Worm (Caenorhabditis elegans) whole organism, L1 larva: ENCODE results near the gene fli-1.

ENCODE experiments used
- aly-2 ChIP-seq: fragments of 150-350 bp; optimal IDR thresholded peaks from 2 replicates; lab custom pipeline; 2014; ENCODE audit warnings: missing biosample characterization, missing genetic modification characterization
- dpl-1 ChIP-seq, 3 experiments: fragments of 150-350 bp in 2 of 3; sonication (generic microtip) in 1 of 3; optimal IDR thresholded peaks; 2 replicates each; lab custom pipeline; 2014 to 2017; ENCODE audit warnings: missing biosample characterization in 3 of 3, missing genetic modification characterization in 3 of 3, missing genetic modification reagents in 3 of 3
- elt-2 ChIP-seq: sonication (generic microtip); optimal IDR thresholded peaks from 2 replicates; lab custom pipeline; 2016; ENCODE audit warnings: missing genetic modification characterization, mild to moderate bottlenecking, inconsistent platforms, missing compliant biosample characterization, missing genetic modification reagents
- elt-3 ChIP-seq, 6 experiments: fragments of 150-350 bp in 1 of 6; sonication (generic microtip); optimal IDR thresholded peaks; 2 replicates each; lab custom pipeline; 2017 to 2018; ENCODE audit warnings: missing biosample characterization in 6 of 6, missing genetic modification characterization in 6 of 6, inconsistent platforms in 1 of 6
- fkh-10 ChIP-seq: sonication (generic microtip); optimal IDR thresholded peaks from 2 replicates; lab custom pipeline; 2017; ENCODE audit warnings: missing biosample characterization, missing genetic modification reagents, missing genetic modification characterization
- fkh-4 ChIP-seq: sonication (generic microtip); optimal IDR thresholded peaks from 2 replicates; lab custom pipeline; 2016; ENCODE audit warnings: missing compliant biosample characterization, missing genetic modification characterization, borderline replicate concordance
- jun-1 ChIP-seq: fragments of 150-350 bp; optimal IDR thresholded peaks from 2 replicates; lab custom pipeline; 2014; ENCODE audit warnings: missing biosample characterization, missing genetic modification reagents, missing genetic modification characterization
- lin-14 ChIP-seq: fragments of 200-800 bp; sonication (Bioruptor generic); optimal IDR thresholded peaks from 2 replicates; lab custom pipeline; 2018; ENCODE audit warnings: mild to moderate bottlenecking, missing genetic modification characterization, moderate library complexity, missing compliant biosample characterization
- nhr-28 ChIP-seq: fragments of 150-350 bp; optimal IDR thresholded peaks from 2 replicates; lab custom pipeline; 2014; ENCODE audit warnings: missing biosample characterization, missing genetic modification characterization
- nhr-77 ChIP-seq: fragments of 150-350 bp; optimal IDR thresholded peaks from 2 replicates; lab custom pipeline; 2014; ENCODE audit warnings: missing biosample characterization, missing genetic modification characterization
- pag-3 ChIP-seq: sonication (generic microtip); optimal IDR thresholded peaks from 2 replicates; lab custom pipeline; 2017; ENCODE audit warnings: missing genetic modification characterization, mild to moderate bottlenecking, missing compliant biosample characterization, antibody characterized with exemption, borderline replicate concordance; ENCODE audit not compliant: insufficient read depth
- unc-130 ChIP-seq: fragments of 150-350 bp; optimal IDR thresholded peaks from 2 replicates; lab custom pipeline; 2017; ENCODE audit warnings: missing biosample characterization, missing genetic modification characterization, inconsistent platforms

DNA sequence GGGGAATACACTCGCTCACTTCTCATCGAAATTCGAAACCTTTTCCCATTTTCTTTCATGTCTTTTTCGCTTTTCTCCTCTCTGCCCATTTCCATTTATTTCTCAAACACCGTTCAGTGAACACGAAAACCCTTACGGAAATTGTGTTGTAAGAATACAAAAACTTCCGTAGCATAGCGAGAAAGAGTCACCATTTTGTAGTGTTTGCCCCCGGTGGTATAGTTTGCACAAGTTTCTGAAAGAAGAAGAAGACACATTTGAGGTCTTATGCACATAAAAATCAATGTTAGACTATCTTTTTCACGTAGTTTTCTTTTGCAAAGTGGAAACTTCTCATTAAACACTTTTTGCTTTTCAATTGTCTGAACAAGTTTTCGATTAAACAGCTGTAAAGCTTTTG is 35.6 kb upstream of the fli-1 start:
- no peak for TF ChIP-seq elt-3 (tag; optimal IDR thresholded peaks at IDR 0.05; lab: Kevin White, UChicago)
- TF ChIP-seq fkh-4 (tag; lab: Kevin White, UChicago): no peak
- no peak for TF ChIP-seq dpl-1 (GFP tag; optimal IDR thresholded peaks at IDR 0.05; lab: Kevin White, UChicago)
- TF ChIP-seq jun-1 (tag; lab: Kevin White, UChicago): no peak
- TF ChIP-seq nhr-77 (tag; lab: Kevin White, UChicago): no peak
- no peak for TF ChIP-seq aly-2 (tag; lab: Kevin White, UChicago)
- TF ChIP-seq unc-130: no peak
- TF ChIP-seq pag-3 (tag; lab: Kevin White, UChicago): no peak
- TF ChIP-seq fkh-10: no peak
- TF ChIP-seq elt-2: no peak
- TF ChIP-seq lin-14 (GFP tag; lab: Kevin White, UChicago): no peak
- no peak for TF ChIP-seq nhr-28
